Worm (Caenorhabditis elegans) whole organism, young adult: ENCODE results near the gene F59A7.5.

Source experiments
- F49E8.2 ChIP-seq: sonication (generic microtip); optimal IDR thresholded peaks from 3 replicates; lab custom pipeline; 2017; ENCODE audit warnings: missing genetic modification characterization, mild to moderate bottlenecking, missing compliant biosample characterization, antibody characterized with exemption, moderate library complexity; ENCODE audit not compliant: insufficient read depth
- Y53G8AR.9 ChIP-seq: fragments of 200-800 bp; sonication (Bioruptor generic); conservative IDR thresholded peaks from 2 replicates; pipeline ENCODE4 v1.3.6; 2022; ENCODE audit warnings: missing genetic modification reagents, missing genetic modification characterization, missing compliant biosample characterization
- let-526 ChIP-seq: fragments of 200-800 bp; sonication (Bioruptor generic); IDR thresholded peaks from 2 replicates; pipeline ENCODE4 v1.3.6; 2022; ENCODE audit warnings: missing genetic modification reagents, missing genetic modification characterization, missing compliant biosample characterization
- lir-1 ChIP-seq: fragments of 200-800 bp; sonication (Bioruptor generic); conservative IDR thresholded peaks from 2 replicates; pipeline ENCODE4 v1.3.6; 2022; ENCODE audit warnings: missing genetic modification reagents, missing genetic modification characterization, missing compliant biosample characterization
- rec-8 ChIP-seq, 2 experiments: sonication (generic microtip); optimal IDR thresholded peaks; 2 replicates each; lab custom pipeline; 2016; ENCODE audit warnings: mild to moderate bottlenecking in 2 of 2, missing genetic modification characterization in 2 of 2, missing genetic modification reagents in 2 of 2, missing genotype in 2 of 2, missing biosample characterization in 1 of 2, missing compliant biosample characterization in 1 of 2, moderate library complexity in 1 of 2

- TF ChIP-seq lir-1 (no peak), let-526 (GFP tag; lab: Robert Waterston, UW) (no peak), rec-8 (tag; optimal IDR thresholded peaks at IDR 0.05; lab: Kevin White, UChicago) (no peak), F49E8.2 (tag; lab: Kevin White, UChicago) (no peak), Y53G8AR.9 (GFP tag; lab: Robert Waterston, UW) (no peak)
Measured at ce11 chrV:2004229-2004628, 18.2 kb upstream of the F59A7.5 start, which contains the start of gene clec-206.
